Fruit fly (Drosophila melanogaster) whole organism, embryonic: ENCODE results near the gene CG17839.

Experiments used
- Asciz ChIP-seq: fragments of 200-800 bp; sonication (Bioruptor generic); optimal IDR thresholded peaks from 2 replicates; lab custom pipeline; 2017; ENCODE audit warnings: missing biosample characterization, mild to moderate bottlenecking, missing genetic modification characterization, missing genetic modification reagents
- CG10366 ChIP-seq: fragments of 200-800 bp; sonication (Bioruptor generic); IDR thresholded peaks from 2 replicates; pipeline ENCODE4 v1.3.6; 2022; ENCODE audit warnings: missing biosample characterization, missing genetic modification characterization
- CG10543 ChIP-seq: fragments of 200-800 bp; sonication (Bioruptor generic); optimal IDR thresholded peaks from 3 replicates; lab custom pipeline; 2017; ENCODE audit warnings: missing biosample characterization, mild to moderate bottlenecking, missing genetic modification characterization, moderate library complexity
- CG11695 ChIP-seq: fragments of 200-800 bp; sonication (Bioruptor generic); IDR thresholded peaks from 3 replicates; pipeline ENCODE4 v1.3.6; 2022; ENCODE audit warnings: missing biosample characterization, missing genetic modification characterization
- CG12769 ChIP-seq: fragments of 200-800 bp; sonication (Bioruptor generic); optimal IDR thresholded peaks from 2 replicates; lab custom pipeline; 2019; ENCODE audit warnings: missing biosample characterization, mild to moderate bottlenecking, missing genetic modification characterization, moderate library complexity
- CG13287 ChIP-seq: fragments of 200-800 bp; sonication (Bioruptor generic); IDR thresholded peaks from 2 replicates; pipeline ENCODE4 v1.3.6; 2022; ENCODE audit warnings: missing biosample characterization, missing genetic modification characterization; ENCODE audit not compliant: partially characterized antibody
- CG13424 ChIP-seq: fragments of 200-800 bp; sonication (Bioruptor generic); optimal IDR thresholded peaks from 2 replicates; lab custom pipeline; 2019; ENCODE audit warnings: missing biosample characterization, mild to moderate bottlenecking, missing genetic modification characterization, moderate library complexity
- CG15011 ChIP-seq: fragments of 200-800 bp; sonication (Bioruptor generic); optimal IDR thresholded peaks from 3 replicates; lab custom pipeline; 2018; ENCODE audit warnings: missing biosample characterization, mild to moderate bottlenecking, missing genetic modification characterization
- CG15601 ChIP-seq: fragments of 200-800 bp; sonication (Bioruptor generic); optimal IDR thresholded peaks from 3 replicates; lab custom pipeline; 2019; ENCODE audit warnings: missing biosample characterization, mild to moderate bottlenecking, missing genetic modification characterization, moderate library complexity
- CG1602 ChIP-seq: fragments of 200-800 bp; sonication (Bioruptor generic); optimal IDR thresholded peaks from 3 replicates; lab custom pipeline; 2016; ENCODE audit warnings: missing biosample characterization, missing genetic modification characterization
- CG16813 ChIP-seq: fragments of 200-800 bp; sonication (Bioruptor generic); IDR thresholded peaks from 3 replicates; pipeline ENCODE4 v1.3.6; 2022; ENCODE audit warnings: missing biosample characterization, missing genetic modification characterization; ENCODE audit not compliant: partially characterized antibody
- CG16815 ChIP-seq: fragments of 200-800 bp; sonication (Bioruptor generic); optimal IDR thresholded peaks from 3 replicates; lab custom pipeline; 2017; ENCODE audit warnings: missing biosample characterization, mild to moderate bottlenecking, missing genetic modification characterization
- CG17568 ChIP-seq: fragments of 200-800 bp; sonication (Bioruptor generic); optimal IDR thresholded peaks from 2 replicates; lab custom pipeline; 2018; ENCODE audit warnings: missing biosample characterization, mild to moderate bottlenecking, missing genetic modification characterization, moderate library complexity
- CG30020 ChIP-seq: fragments of 200-800 bp; optimal IDR thresholded peaks from 2 replicates; lab custom pipeline; 2019; ENCODE audit warnings: missing biosample characterization, mild to moderate bottlenecking, missing genetic modification characterization, moderate library complexity
- CG3847 ChIP-seq: fragments of 200-800 bp; sonication (Bioruptor generic); IDR thresholded peaks from 2 replicates; pipeline ENCODE4 v1.3.6; 2022; ENCODE audit warnings: missing biosample characterization, missing genetic modification characterization
- CG4707 ChIP-seq: fragments of 200-800 bp; sonication (Bioruptor generic); optimal IDR thresholded peaks from 2 replicates; lab custom pipeline; 2018; ENCODE audit warnings: missing biosample characterization, mild to moderate bottlenecking, missing genetic modification characterization, moderate library complexity
- CG7987 ChIP-seq: fragments of 200-800 bp; sonication (Bioruptor generic); optimal IDR thresholded peaks from 2 replicates; lab custom pipeline; 2018; ENCODE audit warnings: missing biosample characterization, mild to moderate bottlenecking, missing genetic modification characterization, moderate library complexity
- CG8765 ChIP-seq: fragments of 200-800 bp; sonication (Bioruptor generic); IDR thresholded peaks from 2 replicates; pipeline ENCODE4 v1.3.6; 2022; ENCODE audit warnings: missing biosample characterization, missing genetic modification characterization
- CG8924 ChIP-seq: fragments of 200-800 bp; optimal IDR thresholded peaks from 3 replicates; lab custom pipeline; 2019; ENCODE audit warnings: missing biosample characterization, mild to moderate bottlenecking, missing genetic modification characterization, moderate library complexity
- D19B ChIP-seq: fragments of 200-800 bp; sonication (Bioruptor generic); optimal IDR thresholded peaks from 2 replicates; lab custom pipeline; 2017; ENCODE audit warnings: missing biosample characterization, mild to moderate bottlenecking, missing genetic modification characterization
- E2f1 ChIP-seq: fragments of 200-800 bp; sonication (Bioruptor generic); IDR thresholded peaks from 2 replicates; pipeline ENCODE4 v1.3.6; 2022; ENCODE audit warnings: missing biosample characterization, missing genetic modification characterization
- HmgZ ChIP-seq: fragments of 200-800 bp; sonication (Bioruptor generic); optimal IDR thresholded peaks from 2 replicates; lab custom pipeline; 2018; ENCODE audit warnings: missing biosample characterization, mild to moderate bottlenecking, missing genetic modification characterization
- MESR4 ChIP-seq: fragments of 200-800 bp; sonication (Bioruptor generic); optimal IDR thresholded peaks from 2 replicates; lab custom pipeline; 2018; ENCODE audit warnings: missing biosample characterization, mild to moderate bottlenecking, missing genetic modification characterization, moderate library complexity
- Med ChIP-seq: fragments of 200-800 bp; sonication (Bioruptor generic); peaks from one replicate; lab custom pipeline; 2016; ENCODE audit warnings: missing biosample characterization, missing genetic modification characterization, mild to moderate bottlenecking, inconsistent platforms, moderate library complexity
- NC2β ChIP-seq: fragments of 200-800 bp; sonication (Bioruptor generic); optimal IDR thresholded peaks from 2 replicates; lab custom pipeline; 2016; ENCODE audit warnings: missing biosample characterization, missing genetic modification characterization
- Oli ChIP-seq: fragments of 200-800 bp; sonication (Bioruptor generic); optimal IDR thresholded peaks from 2 replicates; lab custom pipeline; 2018; ENCODE audit warnings: missing biosample characterization, mild to moderate bottlenecking, missing genetic modification characterization, moderate library complexity
- Spps ChIP-seq: fragments of 200-800 bp; sonication (Bioruptor generic); optimal IDR thresholded peaks from 2 replicates; lab custom pipeline; 2018; ENCODE audit warnings: missing biosample characterization, mild to moderate bottlenecking, missing genetic modification characterization
- Sry-δ ChIP-seq: fragments of 200-800 bp; sonication (Bioruptor generic); optimal IDR thresholded peaks from 2 replicates; lab custom pipeline; 2016; ENCODE audit warnings: missing biosample characterization, missing genetic modification characterization
- abd-A ChIP-seq: fragments of 200-800 bp; sonication (Bioruptor generic); optimal IDR thresholded peaks from 3 replicates; lab custom pipeline; 2019; ENCODE audit warnings: missing biosample characterization, mild to moderate bottlenecking, missing genetic modification characterization, moderate library complexity
- bsh ChIP-seq, 2 experiments: fragments of 200-800 bp; sonication (Bioruptor generic); optimal IDR thresholded peaks; 2 replicates each; lab custom pipeline; 2017 to 2018; ENCODE audit warnings: mild to moderate bottlenecking in 2 of 2, missing biosample characterization in 2 of 2, missing genetic modification characterization in 2 of 2, moderate library complexity in 1 of 2
- caup ChIP-seq: fragments of 200-800 bp; sonication (Bioruptor generic); optimal IDR thresholded peaks from 3 replicates; lab custom pipeline; 2017; ENCODE audit warnings: missing biosample characterization, mild to moderate bottlenecking, missing genetic modification characterization, moderate library complexity; ENCODE audit not compliant: severe bottlenecking
- croc ChIP-seq: fragments of 200-800 bp; sonication (Bioruptor generic); conservative IDR thresholded peaks from 3 replicates; pipeline ENCODE4 v1.3.6; 2022; ENCODE audit warnings: missing biosample characterization, missing genetic modification characterization
- da ChIP-seq: fragments of 200-800 bp; sonication (Bioruptor generic); optimal IDR thresholded peaks from 2 replicates; lab custom pipeline; 2016; ENCODE audit warnings: missing biosample characterization, missing genetic modification characterization
- danr ChIP-seq: fragments of 200-800 bp; sonication (Bioruptor generic); IDR thresholded peaks from 2 replicates; pipeline ENCODE4 v1.3.6; 2022; ENCODE audit warnings: missing biosample characterization, missing genetic modification characterization
- fd64A ChIP-seq: fragments of 200-800 bp; sonication (Bioruptor generic); optimal IDR thresholded peaks from 3 replicates; lab custom pipeline; 2018; ENCODE audit warnings: missing biosample characterization, mild to moderate bottlenecking, missing genetic modification characterization
- h ChIP-seq: fragments of >200 bp; optimal IDR thresholded peaks from 2 replicates; lab custom pipeline; 2017
- hb ChIP-seq: fragments of 200-800 bp; sonication (Bioruptor generic); IDR thresholded peaks from 3 replicates; pipeline ENCODE4 v1.3.6; 2022; ENCODE audit warnings: missing biosample characterization, missing genetic modification characterization; ENCODE audit not compliant: partially characterized antibody
- nom ChIP-seq: fragments of 200-800 bp; sonication (Bioruptor generic); optimal IDR thresholded peaks from 2 replicates; lab custom pipeline; 2017; ENCODE audit warnings: missing biosample characterization, missing genetic modification characterization, mild to moderate bottlenecking, moderate library complexity, missing genetic modification reagents
- pzg ChIP-seq: fragments of 200-800 bp; sonication (Bioruptor generic); optimal IDR thresholded peaks from 3 replicates; lab custom pipeline; 2018; ENCODE audit warnings: missing biosample characterization, mild to moderate bottlenecking, missing genetic modification characterization, moderate library complexity
- sc ChIP-seq, 3 experiments: fragments of >200 bp in 2 of 3; fragments of 200-800 bp in 1 of 3; sonication (Bioruptor generic) in 1 of 3; optimal IDR thresholded peaks; 2 replicates in 2 of 3; 3 replicates in 1 of 3; lab custom pipeline; 2017; ENCODE audit warnings: mild to moderate bottlenecking in 1 of 3, missing biosample characterization in 1 of 3, missing genetic modification characterization in 1 of 3, missing genetic modification reagents in 1 of 3
- sisA ChIP-seq: fragments of 200-800 bp; sonication (Bioruptor generic); IDR thresholded peaks from 2 replicates; pipeline ENCODE4 v1.3.6; 2022; ENCODE audit warnings: missing biosample characterization, missing genetic modification characterization
- slou ChIP-seq: fragments of 200-800 bp; sonication (Bioruptor generic); optimal IDR thresholded peaks from 3 replicates; lab custom pipeline; 2016; ENCODE audit warnings: missing biosample characterization, missing genetic modification characterization
- sna ChIP-seq: fragments of 200-800 bp; sonication (Bioruptor generic); IDR thresholded peaks from 2 replicates; pipeline ENCODE4 v1.3.6; 2022; ENCODE audit warnings: missing biosample characterization, missing genetic modification characterization; ENCODE audit not compliant: partially characterized antibody
- stwl ChIP-seq: fragments of 200-800 bp; sonication (Bioruptor generic); optimal IDR thresholded peaks from 3 replicates; lab custom pipeline; 2018; ENCODE audit warnings: missing biosample characterization, mild to moderate bottlenecking, missing genetic modification characterization, moderate library complexity
- tll ChIP-seq, 2 experiments: fragments of 200-800 bp in 1 of 2; fragments of >200 bp in 1 of 2; sonication (Bioruptor generic) in 1 of 2; optimal IDR thresholded peaks; 2 replicates each; lab custom pipeline; 2017 to 2019; ENCODE audit warnings: missing biosample characterization in 2 of 2, missing genetic modification characterization in 2 of 2, mild to moderate bottlenecking in 1 of 2, moderate library complexity in 1 of 2
- unpg ChIP-seq: fragments of 200-800 bp; sonication (Bioruptor generic); optimal IDR thresholded peaks from 3 replicates; lab custom pipeline; 2018; ENCODE audit warnings: missing biosample characterization, mild to moderate bottlenecking, missing genetic modification characterization, moderate library complexity
- zen ChIP-seq: fragments of 200-800 bp; sonication (Bioruptor generic); optimal IDR thresholded peaks from 3 replicates; lab custom pipeline; 2018; ENCODE audit warnings: missing biosample characterization, mild to moderate bottlenecking, missing genetic modification characterization, moderate library complexity

CG17839 gene

dm6 chr3L:14756724-14757463 lies 48.0 kb upstream of the CG17839 start (continued):
- TF ChIP-seq NC2β (GFP tag; lab: Kevin White, UChicago) (peak; percentile 67), Sry-δ (GFP tag; lab: Kevin White, UChicago) (peak; percentile 46), CG8924 (tag; lab: Kevin White, UChicago) (peak; percentile 77), CG11695 (GFP tag; lab: Robert Waterston, UW) (peak; percentile 87), bsh (GFP tag; optimal IDR thresholded peaks at IDR 0.05; lab: Kevin White, UChicago) (peak; percentile 60 to 80), sc (optimal IDR thresholded peaks at IDR 0.05; lab: Kevin White, UChicago) (no peak), sc (GFP tag; optimal IDR thresholded peaks at IDR 0.05; lab: Kevin White, UChicago) (peak; percentile 50), CG3847 (GFP tag; lab: Robert Waterston, UW) (peak; percentile 92), CG4707 (peak; percentile 53), stwl (tag; lab: Kevin White, UChicago) (no peak), CG12769 (tag; lab: Kevin White, UChicago) (peak; percentile 97), sna (GFP tag; lab: Robert Waterston, UW) (peak; percentile 12; the same call in 1 of the 2 replicates), abd-A (no peak), HmgZ (tag; lab: Kevin White, UChicago) (peak; percentile 92), D19B (GFP tag; lab: Kevin White, UChicago) (peak; percentile 83), tll (GFP tag; optimal IDR thresholded peaks at IDR 0.05; lab: Kevin White, UChicago) (no peak), caup (GFP tag; lab: Kevin White, UChicago) (peak; percentile 93), CG1602 (GFP tag; lab: Kevin White, UChicago) (peak; percentile 82), Oli (tag; lab: Kevin White, UChicago) (peak; percentile 86), CG10543 (GFP tag; lab: Kevin White, UChicago) (peak; percentile 73), zen (tag; lab: Kevin White, UChicago) (peak; percentile 64), danr (GFP tag; lab: Robert Waterston, UW) (0 out of 2 replicates have a peak, but pooled peaks have one; percentile 57), unpg (GFP tag; lab: Kevin White, UChicago) (peak; percentile 86), CG17568 (peak; percentile 10), E2f1 (GFP tag; lab: Robert Waterston, UW) (peak; percentile 92), CG10366 (GFP tag; lab: Robert Waterston, UW) (peak; percentile 92), Med (peak; percentile 98), CG15011 (GFP tag; lab: Kevin White, UChicago) (peak; percentile 46), slou (GFP tag; lab: Kevin White, UChicago) (peak; percentile 76), CG7987 (GFP tag; lab: Kevin White, UChicago) (peak; percentile 32), CG15601 (peak; percentile 31), CG8765 (GFP tag; lab: Robert Waterston, UW) (peak; percentile 84), MESR4 (GFP tag; lab: Kevin White, UChicago) (peak; percentile 19), pzg (GFP tag; lab: Kevin White, UChicago) (peak; percentile 19), Asciz (GFP tag; lab: Kevin White, UChicago) (peak; percentile 73), sisA (GFP tag; lab: Robert Waterston, UW) (peak; percentile 93), CG13424 (tag; lab: Kevin White, UChicago) (peak; percentile 87), CG13287 (GFP tag; lab: Robert Waterston, UW) (0 out of 2 replicates have a peak, but pooled peaks have one; percentile 6), da (GFP tag; lab: Kevin White, UChicago) (peak; percentile 63), Spps (tag; lab: Kevin White, UChicago) (no peak), h (lab: Kevin White, UChicago) (no peak), fd64A (GFP tag; lab: Kevin White, UChicago) (peak; percentile 67), CG16813 (GFP tag; lab: Robert Waterston, UW) (no peak; the same call in 2 of the 3 replicates), nom (peak; percentile 55), CG30020 (tag; lab: Kevin White, UChicago) (peak; percentile 26), CG16815 (peak; percentile 83), hb (GFP tag; lab: Robert Waterston, UW) (no peak), croc (GFP tag; lab: Robert Waterston, UW) (peak; percentile 75)
